Worm (Caenorhabditis elegans) whole organism, midembryonic: ENCODE measurements around the gene snx-6.

ENCODE experiments used
- flt-1 ChIP-seq: fragments of 200-800 bp; sonication (Bioruptor generic); IDR thresholded peaks from 2 replicates; pipeline ENCODE4 v1.3.6; 2022; ENCODE audit warnings: missing genetic modification characterization, missing compliant biosample characterization
- klf-2 ChIP-seq: fragments of 200-800 bp; sonication (Bioruptor generic); conservative IDR thresholded peaks from 2 replicates; pipeline ENCODE4 v1.3.6; 2022; ENCODE audit warnings: missing genetic modification reagents, missing genetic modification characterization, missing compliant biosample characterization
- tab-1 ChIP-seq: fragments of 200-800 bp; sonication (Bioruptor generic); IDR thresholded peaks from 2 replicates; pipeline ENCODE4 v1.3.6; 2022; ENCODE audit warnings: missing genetic modification characterization, missing compliant biosample characterization

DNA sequence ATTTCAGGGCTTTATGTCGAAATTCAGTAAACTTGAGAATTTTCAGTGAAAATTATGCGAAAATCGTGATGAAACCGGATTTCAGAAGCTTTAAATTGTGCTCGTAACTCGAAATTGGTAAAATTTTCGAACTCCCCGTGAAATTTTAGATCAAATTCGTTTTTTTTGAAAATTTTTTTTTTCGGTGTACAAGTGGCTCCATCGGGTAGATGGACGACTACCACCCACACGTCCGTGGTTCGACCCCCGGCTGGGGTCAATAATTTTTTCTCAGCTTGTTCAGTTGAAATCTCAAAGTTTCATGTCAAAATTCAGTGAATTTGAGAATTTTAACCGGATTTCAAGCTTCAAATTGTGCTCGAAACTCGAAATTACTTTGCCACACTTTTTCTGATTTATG lies 44.0 kb downstream of the snx-6 start:
- TF ChIP-seq tab-1 (GFP tag; lab: Robert Waterston, UW), result no peak
- no peak for TF ChIP-seq klf-2 (GFP tag; lab: Robert Waterston, UW)
- no peak for TF ChIP-seq flt-1 (GFP tag; lab: Robert Waterston, UW)
